Fruit fly (Drosophila melanogaster) whole organism, adult: Measurements from ENCODE around the gene Eip63E.

Experiments used
- CG11617 ChIP-seq: fragments of 200-800 bp; sonication (Bioruptor generic); optimal IDR thresholded peaks from 2 replicates; lab custom pipeline; 2017; ENCODE audit warnings: mild to moderate bottlenecking, missing biosample characterization, missing genetic modification reagents, missing genetic modification characterization
- CG33017 ChIP-seq: fragments of 200-800 bp; sonication (Bioruptor generic); optimal IDR thresholded peaks from 2 replicates; lab custom pipeline; 2018; ENCODE audit warnings: missing biosample characterization, mild to moderate bottlenecking, missing genetic modification characterization, moderate library complexity
- CG5204 ChIP-seq: fragments of 200-800 bp; sonication (Bioruptor generic); optimal IDR thresholded peaks from 2 replicates; lab custom pipeline; 2016; ENCODE audit warnings: missing biosample characterization, missing genetic modification characterization
- CG7045 ChIP-seq: fragments of 200-800 bp; sonication (Bioruptor generic); optimal IDR thresholded peaks from 2 replicates; lab custom pipeline; 2017; ENCODE audit warnings: missing biosample characterization, mild to moderate bottlenecking, missing genetic modification characterization
- Clk ChIP-seq: fragments of 200-800 bp; sonication (Bioruptor generic); optimal IDR thresholded peaks from 2 replicates; lab custom pipeline; 2017; ENCODE audit warnings: missing biosample characterization, missing genetic modification characterization
- Crg-1 ChIP-seq: fragments of 200-800 bp; sonication (Bioruptor generic); optimal IDR thresholded peaks from 2 replicates; lab custom pipeline; 2016; ENCODE audit warnings: missing biosample characterization, missing genetic modification characterization
- Hr96 ChIP-seq: fragments of 200-800 bp; sonication (Bioruptor generic); optimal IDR thresholded peaks from 2 replicates; lab custom pipeline; 2016; ENCODE audit warnings: missing biosample characterization, missing genetic modification characterization
- bab1 ChIP-seq: fragments of 200-800 bp; sonication (Bioruptor generic); optimal IDR thresholded peaks from 3 replicates; lab custom pipeline; 2019; ENCODE audit warnings: missing biosample characterization, mild to moderate bottlenecking, missing genetic modification characterization, moderate library complexity
- kay ChIP-seq: fragments of 200-800 bp; sonication (Bioruptor generic); peaks from one replicate; lab custom pipeline; 2016; ENCODE audit warnings: missing biosample characterization, missing genetic modification characterization, borderline replicate concordance
- ovo ChIP-seq: fragments of 200-800 bp; sonication (Bioruptor generic); optimal IDR thresholded peaks from 2 replicates; lab custom pipeline; 2016; ENCODE audit warnings: missing biosample characterization, missing genetic modification characterization
- pad ChIP-seq: fragments of 200-800 bp; sonication (Bioruptor generic); optimal IDR thresholded peaks from 3 replicates; lab custom pipeline; 2017; ENCODE audit warnings: missing biosample characterization, missing genetic modification characterization, mild to moderate bottlenecking, moderate library complexity, missing genetic modification reagents
- tj ChIP-seq: fragments of 200-800 bp; sonication (Bioruptor generic); optimal IDR thresholded peaks from 3 replicates; lab custom pipeline; 2017; ENCODE audit warnings: missing biosample characterization, mild to moderate bottlenecking, missing genetic modification characterization, moderate library complexity
- toe ChIP-seq: fragments of 200-800 bp; sonication (Bioruptor generic); optimal IDR thresholded peaks from 2 replicates; lab custom pipeline; 2016; ENCODE audit warnings: missing biosample characterization, missing genetic modification characterization

- TF ChIP-seq Crg-1 (GFP tag; lab: Kevin White, UChicago): no peak
- TF ChIP-seq CG11617 (GFP tag; lab: Kevin White, UChicago): no peak
- TF ChIP-seq kay: no peak
- TF ChIP-seq CG7045 (GFP tag; lab: Kevin White, UChicago): no peak
- no peak for TF ChIP-seq toe (GFP tag; lab: Kevin White, UChicago)
- TF ChIP-seq pad (GFP tag; lab: Kevin White, UChicago): no peak
- no peak for TF ChIP-seq Clk (GFP tag; lab: Kevin White, UChicago)
- TF ChIP-seq tj (GFP tag; lab: Kevin White, UChicago): no peak
- TF ChIP-seq CG33017 (tag; lab: Kevin White, UChicago): no peak
- TF ChIP-seq bab1 (GFP tag; lab: Kevin White, UChicago): no peak
- TF ChIP-seq ovo (GFP tag; lab: Kevin White, UChicago): no peak
- peak; percentile 16 for TF ChIP-seq Hr96 (GFP tag; lab: Kevin White, UChicago)
- TF ChIP-seq CG5204: no peak
Measured at dm6 chr3L:3556409-3556808, 40.9 kb downstream of the Eip63E start.
